Worm (Caenorhabditis elegans) whole organism, L4 larva: ENCODE data around the gene fbxa-11.

Experiments
- R02D3.7 ChIP-seq: fragments of 150-350 bp; sonication (generic microtip); optimal IDR thresholded peaks from 3 replicates; lab custom pipeline; 2014; ENCODE audit warnings: missing biosample characterization, missing genetic modification characterization
- Y75B8A.6 ChIP-seq: fragments of 200-800 bp; sonication (Bioruptor generic); IDR thresholded peaks from 2 replicates; pipeline ENCODE4 v1.3.6; 2022; ENCODE audit warnings: missing genetic modification reagents, missing genetic modification characterization, missing compliant biosample characterization
- ceh-28 ChIP-seq: fragments of 150-350 bp; optimal IDR thresholded peaks from 2 replicates; lab custom pipeline; 2014; ENCODE audit warnings: missing biosample characterization, missing genetic modification reagents, missing genetic modification characterization
- ceh-32 ChIP-seq: sonication (generic microtip); optimal IDR thresholded peaks from 2 replicates; lab custom pipeline; 2016; ENCODE audit warnings: mild to moderate bottlenecking, missing genetic modification characterization, missing compliant biosample characterization; ENCODE audit not compliant: poor library complexity
- ceh-44 ChIP-seq: fragments of 200-800 bp; sonication (Bioruptor generic); IDR thresholded peaks from 2 replicates; pipeline ENCODE4 v1.3.6; 2022; ENCODE audit warnings: missing genetic modification reagents, missing genetic modification characterization, missing compliant biosample characterization
- daf-19 ChIP-seq: fragments of 200-800 bp; sonication (Bioruptor generic); conservative IDR thresholded peaks from 2 replicates; pipeline ENCODE4 v1.3.6; 2022; ENCODE audit warnings: missing genetic modification characterization, missing compliant biosample characterization
- gei-8 ChIP-seq: fragments of 200-800 bp; sonication (Bioruptor generic); optimal IDR thresholded peaks from 2 replicates; lab custom pipeline; 2018; ENCODE audit warnings: mild to moderate bottlenecking, missing genetic modification characterization, missing compliant biosample characterization
- hif-1 ChIP-seq, 2 experiments: sonication (generic microtip); optimal IDR thresholded peaks; 2 replicates each; lab custom pipeline; 2016 to 2017; ENCODE audit warnings: missing compliant biosample characterization in 2 of 2, missing genetic modification characterization in 2 of 2, missing genetic modification reagents in 2 of 2, missing genotype in 2 of 2, mild to moderate bottlenecking in 1 of 2
- jun-1 ChIP-seq: fragments of 150-350 bp; optimal IDR thresholded peaks from 2 replicates; lab custom pipeline; 2014; ENCODE audit warnings: missing biosample characterization, missing genetic modification reagents, missing genetic modification characterization
- lin-29 ChIP-seq: fragments of 200-800 bp; sonication (Bioruptor generic); IDR thresholded peaks from 2 replicates; pipeline ENCODE4 v1.3.6; 2022; ENCODE audit warnings: missing genetic modification reagents, missing genetic modification characterization, missing compliant biosample characterization
- lir-3 ChIP-seq: sonication (generic microtip); optimal IDR thresholded peaks from 2 replicates; lab custom pipeline; 2016; ENCODE audit warnings: mild to moderate bottlenecking, missing genetic modification characterization, missing compliant biosample characterization
- lsy-2 ChIP-seq, 2 experiments: fragments of 150-350 bp in 1 of 2; sonication (generic microtip) in 1 of 2; optimal IDR thresholded peaks; 2 replicates each; lab custom pipeline; 2014 to 2017; ENCODE audit warnings: missing biosample characterization in 2 of 2, missing genetic modification characterization in 2 of 2
- madf-9 ChIP-seq: fragments of 200-800 bp; sonication (Bioruptor generic); conservative IDR thresholded peaks from 2 replicates; pipeline ENCODE4 v1.3.6; 2022; ENCODE audit warnings: missing genetic modification reagents, missing genetic modification characterization, missing compliant biosample characterization
- mdt-29 ChIP-seq: fragments of 200-800 bp; sonication (Bioruptor generic); IDR thresholded peaks from 2 replicates; pipeline ENCODE4 v1.3.6; 2022; ENCODE audit warnings: missing genetic modification reagents, missing genetic modification characterization, missing compliant biosample characterization
- mep-1 ChIP-seq: fragments of 150-350 bp; sonication (generic microtip); optimal IDR thresholded peaks from 3 replicates; lab custom pipeline; 2014; ENCODE audit warnings: missing biosample characterization, missing genetic modification characterization
- nhr-102 ChIP-seq: sonication (generic microtip); optimal IDR thresholded peaks from 2 replicates; lab custom pipeline; 2016; ENCODE audit warnings: mild to moderate bottlenecking, missing genetic modification characterization, moderate library complexity, missing compliant biosample characterization
- rbr-2 ChIP-seq: sonication (generic microtip); optimal IDR thresholded peaks from 2 replicates; lab custom pipeline; 2016; ENCODE audit warnings: missing genotype, missing genetic modification characterization, missing compliant biosample characterization
- saeg-2 ChIP-seq: fragments of 200-800 bp; sonication (Bioruptor generic); IDR thresholded peaks from 2 replicates; pipeline ENCODE4 v1.3.6; 2022; ENCODE audit warnings: missing genetic modification reagents, missing genetic modification characterization, missing compliant biosample characterization
- unc-62 ChIP-seq, 3 experiments: fragments of 150-350 bp in 1 of 3; sonication (generic microtip); optimal IDR thresholded peaks in 2 of 3; peaks in 1 of 3; 1 replicate in 1 of 3; 2 replicates in 2 of 3; lab custom pipeline; 2014 to 2017; ENCODE audit warnings: missing biosample characterization in 3 of 3, missing genetic modification characterization in 3 of 3, missing genetic modification reagents in 3 of 3, missing genotype in 1 of 3
- zip-2 ChIP-seq: fragments of 150-350 bp; optimal IDR thresholded peaks from 2 replicates; lab custom pipeline; 2014; ENCODE audit warnings: missing biosample characterization, missing genetic modification characterization

The fbxa-11 gene

ce11 chrIII:991581-991980 is 40.9 kb downstream of the fbxa-11 start, which contains the start of gene trp-2:
Gene trp-2, plus strand, starts transcription at chrIII:991881.
- TF ChIP-seq rbr-2 (tag; lab: Kevin White, UChicago) (no peak), R02D3.7 (tag; lab: Kevin White, UChicago) (no peak), hif-1 (tag; optimal IDR thresholded peaks at IDR 0.05; lab: Kevin White, UChicago) (no peak), lir-3 (tag; lab: Kevin White, UChicago) (no peak), lin-29 (GFP tag; lab: Robert Waterston, UW) (no peak), gei-8 (GFP tag; lab: Kevin White, UChicago) (no peak), nhr-102 (tag; lab: Kevin White, UChicago) (no peak), jun-1 (no peak), Y75B8A.6 (GFP tag; lab: Robert Waterston, UW) (no peak)

- TF ChIP-seq ceh-28 (tag; lab: Kevin White, UChicago) (peak; percentile 79), unc-62 (GFP tag; optimal IDR thresholded peaks at IDR 0.05 in 1 of 2; lab: Kevin White, UChicago) (peak in 1 of 2 experiments; percentile 35), unc-62 (tag; optimal IDR thresholded peaks at IDR 0.05; lab: Kevin White, UChicago) (no peak), ceh-32 (tag; lab: Kevin White, UChicago) (no peak)
- TF ChIP-seq, all 104 proteins: peak for 2
These were observed 45.9 kb downstream of the fbxa-11 start for ce11 chrIII:996564-996963.

DNA sequence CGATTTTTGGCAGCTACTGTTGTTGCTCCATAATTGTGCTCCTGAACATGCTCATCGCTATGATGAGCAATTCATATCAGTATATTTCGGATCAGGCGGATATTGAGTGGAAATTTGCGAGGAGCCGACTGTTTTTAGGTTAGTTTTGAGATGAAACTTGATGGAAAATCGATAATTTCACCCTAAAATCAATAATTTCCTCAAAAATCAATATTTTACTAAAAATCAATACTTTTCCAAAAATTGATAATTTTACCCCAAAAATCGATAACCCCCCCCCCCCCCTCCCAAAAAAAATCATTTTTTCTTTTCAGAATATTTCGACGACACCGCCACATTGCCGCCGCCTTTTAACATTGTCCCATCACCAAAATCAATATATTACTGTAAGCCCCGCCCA is 48.2 kb downstream of the fbxa-11 start:
- no peak for TF ChIP-seq lsy-2 (tag; optimal IDR thresholded peaks at IDR 0.05; lab: Kevin White, UChicago)
- TF ChIP-seq ceh-28 (tag; lab: Kevin White, UChicago) = peak; percentile 66

DNA sequence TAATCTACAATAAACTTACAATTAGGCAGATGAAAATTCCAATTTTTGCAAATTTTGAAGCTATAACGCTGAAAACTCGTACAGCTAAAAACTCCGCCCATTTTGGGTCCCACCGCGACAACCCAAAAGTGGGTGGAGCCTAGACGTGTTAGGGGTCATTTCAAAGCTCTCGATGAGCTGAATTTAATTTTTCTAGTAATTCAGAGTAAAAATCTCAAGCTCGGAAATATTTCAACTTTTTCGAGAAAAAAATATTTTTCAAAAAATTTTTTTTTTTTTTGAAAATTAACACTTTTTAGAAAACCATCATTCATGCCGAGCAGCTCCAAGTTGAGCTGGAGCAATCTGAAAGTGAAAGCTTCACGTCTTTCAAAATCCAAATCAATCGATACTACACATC is 50.6 kb downstream of the fbxa-11 start, which contains the start of gene R06B10.7:
Gene R06B10.7 (minus strand): TSS at position 101 of the 400 bp plus-strand sequence.
- TF ChIP-seq mep-1 (no peak), lin-29 (GFP tag; lab: Robert Waterston, UW) (no peak), madf-9 (no peak), zip-2 (tag; lab: Kevin White, UChicago) (no peak), saeg-2 (GFP tag; lab: Robert Waterston, UW) (no peak), daf-19 (GFP tag; lab: Robert Waterston, UW) (no peak), ceh-44 (no peak), mdt-29 (GFP tag; lab: Robert Waterston, UW) (no peak)
- TF ChIP-seq, all 104 proteins: peak for 0
